Worm (Caenorhabditis elegans): Measurements from ENCODE around the gene srh-18.

DNA sequence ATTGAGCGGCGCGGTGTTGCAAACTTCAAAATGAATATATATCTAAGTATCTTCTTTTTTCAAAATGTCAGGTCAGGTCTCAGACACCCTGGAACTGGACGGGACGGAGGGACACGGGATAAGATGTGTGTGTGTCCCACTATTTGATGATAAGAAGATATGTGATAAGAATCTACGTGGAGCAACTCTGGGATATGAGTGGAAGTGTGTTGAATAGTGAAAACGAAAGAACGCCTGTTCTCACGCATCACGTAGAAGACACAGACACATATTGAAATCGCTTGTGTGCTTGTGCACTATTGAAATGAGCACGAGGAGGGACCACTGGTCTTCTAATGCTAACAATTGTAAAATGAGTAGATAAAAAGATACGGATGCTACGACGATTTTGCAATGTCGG, 22.4 kb upstream of the srh-18 start, which contains the start of gene uig-1:
- TF ChIP-seq med-1 (GFP tag; optimal IDR thresholded peaks at IDR 0.05; ENCODE audit: insufficient read depth): no peak
- TF ChIP-seq tab-1 (GFP tag; IDR thresholded peaks at IDR 0.05): no peak
